Worm (Caenorhabditis elegans) whole organism, young adult: ENCODE results near the gene F57C7.4.

Experiments
- let-607 ChIP-seq, 2 experiments: fragments of 200-800 bp in 1 of 2; sonication (Bioruptor generic) in 1 of 2; sonication (generic microtip) in 1 of 2; optimal IDR thresholded peaks; 2 replicates each; lab custom pipeline; 2016 to 2018; ENCODE audit warnings: mild to moderate bottlenecking in 2 of 2, missing compliant biosample characterization in 2 of 2, missing genetic modification characterization in 2 of 2, moderate library complexity in 2 of 2, missing genotype in 1 of 2
- lin-35 ChIP-seq, 3 experiments: fragments of 150-350 bp in 2 of 3; sonication (generic microtip) in 1 of 3; optimal IDR thresholded peaks; 2 replicates each; lab custom pipeline; 2014 to 2018; ENCODE audit warnings: missing biosample characterization in 3 of 3, missing genetic modification characterization in 3 of 3, missing genetic modification reagents in 3 of 3
- nhr-90 ChIP-seq: sonication (generic microtip); optimal IDR thresholded peaks from 2 replicates; lab custom pipeline; 2016; ENCODE audit warnings: missing genotype, mild to moderate bottlenecking, missing genetic modification characterization, missing compliant biosample characterization
- unc-62 ChIP-seq: fragments of 150-350 bp; optimal IDR thresholded peaks from 2 replicates; lab custom pipeline; 2014; ENCODE audit warnings: missing biosample characterization, missing genetic modification reagents, missing genetic modification characterization

- TF ChIP-seq lin-35 (GFP tag; optimal IDR thresholded peaks at IDR 0.05; lab: Kevin White, UChicago) (no peak), nhr-90 (tag; lab: Kevin White, UChicago) (no peak), let-607 (tag; optimal IDR thresholded peaks at IDR 0.05; lab: Kevin White, UChicago) (no peak), unc-62 (GFP tag; lab: Kevin White, UChicago) (no peak)
Measured at ce11 chrX:10576872-10577271, 12.5 kb downstream of the F57C7.4 start, which contains the start of gene nhx-5.
